Fruit fly (Drosophila melanogaster) ovary, adult (tissue): Measurements from ENCODE around the gene Glut4EF.

ENCODE experiments used
- CG17801 ChIP-seq: fragments of 200-800 bp; optimal IDR thresholded peaks from 2 replicates; lab custom pipeline; 2019; ENCODE audit warnings: missing biosample characterization, mild to moderate bottlenecking, missing genetic modification characterization, moderate library complexity; ENCODE audit not compliant: partially characterized antibody

Gene Glut4EF

dm6 chr3R:9937605-9938004 is 63.1 kb downstream of the Glut4EF start:
- TF ChIP-seq CG17801 (GFP tag; lab: Kevin White, UChicago): no peak

- no peak for TF ChIP-seq CG17801 (GFP tag; lab: Kevin White, UChicago)
These were observed 64.0 kb downstream of the Glut4EF start for dm6 chr3R:9938495-9938894.

- TF ChIP-seq CG17801 (GFP tag; lab: Kevin White, UChicago): no peak
These were observed 65.0 kb downstream of the Glut4EF start for dm6 chr3R:9939333-9939979.

DNA sequence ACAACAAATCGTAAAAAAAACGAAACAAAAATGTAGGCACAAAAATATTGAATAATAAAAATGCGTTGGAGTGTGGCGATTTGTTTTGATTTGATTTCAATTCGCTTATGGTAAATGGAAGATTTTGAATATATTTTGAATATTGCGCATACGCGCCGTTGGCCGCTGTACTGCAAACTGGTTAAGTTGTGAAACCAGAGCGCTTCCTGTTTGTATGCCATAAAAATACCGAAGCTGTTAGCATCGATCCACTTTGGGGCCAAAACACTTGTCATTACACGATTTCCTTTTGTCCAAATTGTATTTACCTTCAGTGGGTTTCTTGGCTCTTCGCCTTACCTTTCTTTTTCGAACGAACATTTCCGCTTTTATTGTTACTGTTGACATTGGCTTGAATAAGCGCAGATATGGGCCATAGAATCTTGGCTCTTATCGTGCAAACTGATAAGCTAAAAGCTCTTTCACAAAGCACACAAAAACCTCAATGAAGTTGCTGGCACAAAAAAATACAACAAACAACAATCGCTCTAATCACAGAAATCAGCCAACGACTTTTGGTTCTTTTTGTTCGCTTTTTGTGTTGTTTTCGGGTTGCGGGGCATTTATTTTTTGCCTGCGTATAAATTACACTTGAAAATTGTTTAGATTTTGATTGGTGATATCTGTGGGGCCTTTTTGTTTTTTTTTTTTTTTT is 66.2 kb downstream of the Glut4EF start:
- TF ChIP-seq CG17801 (GFP tag; lab: Kevin White, UChicago): no peak

dm6 chr3R:9944379-9945056 is 70.0 kb downstream of the Glut4EF start:
- TF ChIP-seq CG17801 (GFP tag; lab: Kevin White, UChicago): no peak

DNA sequence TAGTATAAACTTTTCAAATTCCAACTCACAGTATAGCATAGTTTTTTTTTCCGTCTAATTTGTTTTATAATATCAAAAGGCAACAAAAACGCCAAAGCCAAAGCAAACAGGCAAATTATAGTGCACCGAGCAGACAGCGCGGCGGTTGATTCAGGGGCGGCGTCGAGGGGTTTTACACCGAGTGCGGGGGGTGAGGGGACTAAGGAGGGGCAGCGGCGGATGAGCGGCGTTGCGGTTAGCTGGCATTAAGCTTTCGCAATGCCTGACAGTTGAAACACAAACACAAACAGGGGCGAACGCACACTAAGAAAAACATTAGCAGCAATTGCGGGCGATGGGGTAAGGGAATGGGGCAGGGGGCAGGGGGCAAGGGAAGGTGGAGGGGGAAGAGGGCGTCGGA is 72.0 kb downstream of the Glut4EF start:
- TF ChIP-seq CG17801 (GFP tag; lab: Kevin White, UChicago): no peak

- peak; percentile 29 for TF ChIP-seq CG17801 (GFP tag; lab: Kevin White, UChicago)
These were observed 75.4 kb downstream of the Glut4EF start for dm6 chr3R:9949903-9950302.

DNA sequence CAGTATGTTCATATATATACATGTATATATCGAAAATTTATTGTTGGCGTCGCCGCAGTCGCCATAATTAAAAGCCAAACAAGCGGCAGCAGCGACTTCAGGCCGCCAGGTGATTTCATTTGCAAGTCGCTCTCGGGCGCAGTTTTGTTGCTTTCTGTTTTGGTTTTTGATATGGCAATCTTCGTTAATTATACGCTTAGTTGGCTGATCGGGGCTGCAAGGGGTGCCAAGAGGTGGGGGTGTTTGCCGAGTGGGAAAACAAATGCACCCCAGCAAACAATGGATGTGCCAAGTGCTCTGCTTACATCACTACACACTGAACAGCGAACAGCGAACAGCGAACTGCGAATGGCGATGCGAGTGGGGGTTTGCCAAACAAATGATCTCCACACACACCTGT is 76.5 kb downstream of the Glut4EF start:
- TF ChIP-seq CG17801 (GFP tag; lab: Kevin White, UChicago): no peak

DNA sequence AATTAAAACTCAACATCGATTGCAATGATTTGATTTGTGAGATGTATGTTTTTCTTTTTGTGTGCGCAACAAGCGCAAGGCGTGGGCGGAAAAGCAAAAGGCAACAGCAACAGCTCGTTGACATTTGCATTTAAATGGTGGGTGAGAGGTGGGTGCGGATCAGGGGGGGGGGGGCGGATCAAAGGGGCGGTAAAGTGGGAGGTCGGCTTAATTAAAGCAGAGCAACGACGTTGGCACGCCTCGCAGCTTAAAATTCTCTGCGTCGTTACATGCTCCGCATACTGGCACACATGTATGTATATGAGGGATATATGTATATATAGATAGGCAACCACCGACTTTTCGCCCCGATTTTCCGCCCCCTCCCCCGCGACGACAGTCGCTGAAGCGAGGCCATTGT is 77.2 kb downstream of the Glut4EF start:
- TF ChIP-seq CG17801 (GFP tag; lab: Kevin White, UChicago): no peak

DNA sequence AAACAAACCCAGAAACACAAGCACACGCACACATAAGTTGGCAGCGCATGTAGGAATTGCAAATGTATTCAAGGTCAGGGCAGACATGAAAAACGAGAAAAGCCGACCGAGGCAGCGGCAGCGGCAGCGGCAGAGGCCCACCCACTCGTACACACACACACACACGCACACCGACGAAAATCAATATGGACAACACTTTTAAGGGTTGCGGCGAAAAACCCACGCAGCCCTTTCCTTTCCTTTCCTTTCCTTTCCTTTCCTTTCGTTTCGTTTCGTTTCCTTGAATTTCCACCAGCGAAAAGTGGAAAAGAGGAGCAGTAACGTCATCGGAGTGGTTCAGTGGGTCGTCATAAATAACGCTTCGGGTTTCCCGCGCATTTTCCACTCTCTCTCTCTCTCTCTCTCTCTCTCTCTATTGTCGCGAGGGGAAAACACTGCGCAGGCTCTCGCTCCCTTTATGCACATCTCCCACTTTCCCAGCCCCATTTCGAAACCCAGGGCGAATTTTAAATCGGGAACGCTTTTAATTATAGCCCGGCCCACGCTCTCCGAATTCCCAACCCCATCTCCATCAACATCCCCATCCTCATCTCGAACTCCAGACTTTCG is 78.3 kb downstream of the Glut4EF start:
- TF ChIP-seq CG17801 (GFP tag; lab: Kevin White, UChicago): no peak

DNA sequence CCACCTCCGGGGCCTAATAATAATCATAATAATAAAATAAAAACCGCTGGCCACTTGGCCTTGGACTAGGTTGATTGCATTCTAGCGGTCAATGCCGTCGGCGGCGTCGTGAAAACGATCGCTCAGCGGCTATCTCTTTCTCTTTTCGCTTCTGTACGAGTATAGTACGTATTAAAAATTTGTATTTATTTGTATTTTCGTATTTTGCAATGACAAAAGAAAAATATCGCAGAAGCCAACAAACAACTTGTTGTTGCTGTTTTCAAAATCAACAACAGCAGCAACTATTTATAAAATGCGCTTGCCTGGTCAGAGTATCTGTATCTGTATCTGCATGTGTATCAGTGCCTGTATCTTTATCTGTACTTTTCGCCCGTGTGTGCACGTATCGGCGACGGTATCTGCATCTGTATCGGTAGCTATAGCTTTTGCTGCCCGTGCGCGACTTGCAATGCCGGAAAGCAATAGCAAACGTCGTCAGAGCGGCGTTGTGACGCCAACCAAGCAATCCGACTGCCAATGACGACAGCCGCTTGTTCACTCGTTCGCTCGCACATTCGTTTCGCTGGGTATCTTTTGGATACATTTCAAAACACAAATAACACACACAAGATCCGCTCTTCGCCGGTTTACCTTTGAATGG is 80.3 kb downstream of the Glut4EF start:
- TF ChIP-seq CG17801 (GFP tag; lab: Kevin White, UChicago): peak; percentile 42

- TF ChIP-seq CG17801 (GFP tag; lab: Kevin White, UChicago): no peak
These were observed 82.2 kb downstream of the Glut4EF start for dm6 chr3R:9956725-9957124.

DNA sequence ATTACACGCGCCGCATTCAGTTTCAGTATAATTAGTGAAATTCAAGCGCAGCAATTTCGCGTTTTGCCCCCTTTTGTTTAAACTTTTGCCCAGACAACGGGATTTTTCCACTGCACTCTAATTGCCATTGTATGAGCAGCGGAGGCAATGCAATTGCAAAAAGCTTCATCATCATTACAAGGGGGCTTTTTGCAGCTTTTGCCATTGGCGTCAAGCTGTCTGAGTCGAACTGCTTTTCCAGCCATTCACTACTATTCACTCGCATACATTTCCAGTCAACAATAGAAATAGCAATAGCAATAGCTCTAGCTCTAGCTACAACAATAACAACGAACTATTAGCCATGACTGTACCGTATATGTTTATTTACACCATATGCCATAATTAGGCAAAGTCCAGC is 82.7 kb downstream of the Glut4EF start:
- TF ChIP-seq CG17801 (GFP tag; lab: Kevin White, UChicago): no peak

- no peak for TF ChIP-seq CG17801 (GFP tag; lab: Kevin White, UChicago)
These were observed 85.4 kb downstream of the Glut4EF start for dm6 chr3R:9959911-9960310.
